Fruit fly (Drosophila melanogaster): Measurements from ENCODE around the gene Samuel.
A peak's percentile ranks its signal among the peaks of the same experiment; 100 is the strongest.

Samuel gene

dm6 chr2L:11086357-11086924 lies 19.6 kb upstream of the Samuel start, which contains the start of gene CG16854 (continued):
- TF ChIP-seq Rx (GFP tag; IDR thresholded peaks at IDR 0.05) (0 out of 2 replicates have a peak, but pooled peaks have one; percentile 11), slou (GFP tag; optimal IDR thresholded peaks at IDR 0.05) (no peak), Meics (GFP tag; optimal IDR thresholded peaks at IDR 0.05) (peak; percentile 12), bcd (GFP tag; optimal IDR thresholded peaks at IDR 0.05) (peak; percentile 17), gcm (GFP tag; optimal IDR thresholded peaks at IDR 0.05) (no peak), CG17802 (tag; optimal IDR thresholded peaks at IDR 0.05) (no peak), CG11247 (GFP tag; IDR thresholded peaks at IDR 0.05) (0 out of 2 replicates have a peak, but pooled peaks have one; percentile 9), NFAT (GFP tag; IDR thresholded peaks at IDR 0.05) (peak; percentile 35; the same call in 1 of the 2 replicates), CG30403 (GFP tag; optimal IDR thresholded peaks at IDR 0.05) (peak; percentile 13), bab2 (GFP tag; optimal IDR thresholded peaks at IDR 0.05) (no peak), CG9932 (GFP tag; IDR thresholded peaks at IDR 0.05) (peak; percentile 41), CG6813 (GFP tag; optimal IDR thresholded peaks at IDR 0.05) (peak; percentile 16), CG12659 (GFP tag; optimal IDR thresholded peaks at IDR 0.05) (peak; percentile 10), row (GFP tag; IDR thresholded peaks at IDR 0.05) (peak; percentile 60), CG2120 (GFP tag; optimal IDR thresholded peaks at IDR 0.05) (peak; percentile 42), seq (GFP tag; IDR thresholded peaks at IDR 0.05) (peak; percentile 23; the same call in 1 of the 2 replicates), CG15514 (GFP tag; optimal IDR thresholded peaks at IDR 0.05) (peak; percentile 32), ase (GFP tag; IDR thresholded peaks at IDR 0.05) (0 out of 3 replicates have a peak, but pooled peaks have one; percentile 8), bowl (GFP tag; IDR thresholded peaks at IDR 0.05) (0 out of 2 replicates have a peak, but pooled peaks have one; percentile 44), CG10366 (GFP tag; IDR thresholded peaks at IDR 0.05) (peak; percentile 9; the same call in 1 of the 2 replicates), Side (GFP tag; optimal IDR thresholded peaks at IDR 0.05) (no peak), CG7928 (GFP tag; optimal IDR thresholded peaks at IDR 0.05) (peak; percentile 83), ewg (GFP tag; optimal IDR thresholded peaks at IDR 0.05) (peak; percentile 99), fd64A (GFP tag; optimal IDR thresholded peaks at IDR 0.05) (no peak), inv (GFP tag; IDR thresholded peaks at IDR 0.05; ENCODE audit: partially characterized antibody) (no peak), scrt (GFP tag; optimal IDR thresholded peaks at IDR 0.05) (peak; percentile 0), Fer1 (GFP tag; optimal IDR thresholded peaks at IDR 0.05) (no peak), Trl (optimal IDR thresholded peaks at IDR 0.05) (peak; percentile 41 to 51), Trl (GFP tag; optimal IDR thresholded peaks at IDR 0.05) (peak; percentile 24), Deaf1 (tag; optimal IDR thresholded peaks at IDR 0.05) (peak; percentile 64), CG12391 (tag; optimal IDR thresholded peaks at IDR 0.05) (peak; percentile 19), Gug (GFP tag; IDR thresholded peaks at IDR 0.05) (peak; percentile 18; the same call in 1 of the 4 replicates), prd (optimal IDR thresholded peaks at IDR 0.05) (no peak), prd (GFP tag; IDR thresholded peaks at IDR 0.05) (0 out of 3 replicates have a peak, but pooled peaks have one; percentile 17), CG16779 (GFP tag; IDR thresholded peaks at IDR 0.05) (peak; percentile 55; the same call in 1 of the 2 replicates), dysf (GFP tag; IDR thresholded peaks at IDR 0.05) (0 out of 3 replicates have a peak, but pooled peaks have one; percentile 34), Xbp1 (GFP tag; optimal IDR thresholded peaks at IDR 0.05) (peak; percentile 1), CG7963 (GFP tag; IDR thresholded peaks at IDR 0.05; ENCODE audit: partially characterized antibody) (no peak), CG13894 (tag; optimal IDR thresholded peaks at IDR 0.05) (no peak), CG10959 (GFP tag; IDR thresholded peaks at IDR 0.05) (no peak), dpn (GFP tag; optimal IDR thresholded peaks at IDR 0.05) (peak in 1 of 2 experiments; percentile 4), mld (GFP tag; IDR thresholded peaks at IDR 0.05; ENCODE audit: partially characterized antibody) (0 out of 3 replicates have a peak, but pooled peaks have one; percentile 28), jigr1 (GFP tag; IDR thresholded peaks at IDR 0.05) (0 out of 3 replicates have a peak, but pooled peaks have one; percentile 19), bbx (GFP tag; IDR thresholded peaks at IDR 0.05; ENCODE audit: partially characterized antibody) (0 out of 2 replicates have a peak, but pooled peaks have one; percentile 16), CG2875 (GFP tag; optimal IDR thresholded peaks at IDR 0.05) (no peak), lilli (GFP tag; optimal IDR thresholded peaks at IDR 0.05) (peak; percentile 29), abd-A (tag; optimal IDR thresholded peaks at IDR 0.05) (no peak), Hmr (GFP tag; optimal IDR thresholded peaks at IDR 0.05) (peak; percentile 18), Blimp-1 (GFP tag; optimal IDR thresholded peaks at IDR 0.05) (no peak)

Measured in whole organism, embryonic.